Fruit fly (Drosophila melanogaster) whole organism, prepupa: ENCODE measurements around the gene salt.

Source experiments
- CG10669 ChIP-seq: fragments of 200-800 bp; sonication (Bioruptor generic); optimal IDR thresholded peaks from 3 replicates; lab custom pipeline; 2018; ENCODE audit warnings: missing biosample characterization, mild to moderate bottlenecking, missing genetic modification characterization, moderate library complexity
- CG11294 ChIP-seq: fragments of 200-800 bp; sonication (Bioruptor generic); IDR thresholded peaks from 2 replicates; pipeline ENCODE4 v1.3.6; 2022; ENCODE audit warnings: missing biosample characterization, missing genetic modification characterization
- CG15336 ChIP-seq: fragments of 200-800 bp; sonication (Bioruptor generic); IDR thresholded peaks from 2 replicates; pipeline ENCODE4 v1.3.6; 2022; ENCODE audit warnings: missing biosample characterization, missing genetic modification characterization
- CG1621 ChIP-seq: fragments of 200-800 bp; sonication (Bioruptor generic); optimal IDR thresholded peaks from 3 replicates; lab custom pipeline; 2018; ENCODE audit warnings: missing biosample characterization, mild to moderate bottlenecking, missing genetic modification characterization
- CG3032 ChIP-seq: fragments of 200-800 bp; optimal IDR thresholded peaks from 2 replicates; lab custom pipeline; 2019; ENCODE audit warnings: missing biosample characterization, mild to moderate bottlenecking, missing genetic modification characterization, moderate library complexity
- CG31627 ChIP-seq: fragments of 200-800 bp; sonication (Bioruptor generic); optimal IDR thresholded peaks from 3 replicates; lab custom pipeline; 2016; ENCODE audit warnings: missing biosample characterization, missing genetic modification characterization
- CG32006 ChIP-seq: fragments of 200-800 bp; sonication (Bioruptor generic); optimal IDR thresholded peaks from 3 replicates; lab custom pipeline; 2017; ENCODE audit warnings: missing biosample characterization, mild to moderate bottlenecking, missing genetic modification characterization
- CG34406 ChIP-seq: fragments of 200-800 bp; sonication (Bioruptor generic); optimal IDR thresholded peaks from 3 replicates; lab custom pipeline; 2016; ENCODE audit warnings: missing biosample characterization, missing genetic modification characterization
- CG3919 ChIP-seq: fragments of 200-800 bp; sonication (Bioruptor generic); optimal IDR thresholded peaks from 3 replicates; lab custom pipeline; 2016; ENCODE audit warnings: missing biosample characterization, missing genetic modification characterization
- CG6276 ChIP-seq: fragments of 200-800 bp; sonication (Bioruptor generic); optimal IDR thresholded peaks from 2 replicates; lab custom pipeline; 2017; ENCODE audit warnings: missing biosample characterization, mild to moderate bottlenecking, missing genetic modification characterization
- CG6792 ChIP-seq: fragments of 200-800 bp; sonication (Bioruptor generic); optimal IDR thresholded peaks from 3 replicates; lab custom pipeline; 2016; ENCODE audit warnings: missing biosample characterization, missing genetic modification characterization
- CG6854 ChIP-seq: fragments of 200-800 bp; sonication (Bioruptor generic); optimal IDR thresholded peaks from 2 replicates; lab custom pipeline; 2017; ENCODE audit warnings: missing biosample characterization, mild to moderate bottlenecking, missing genetic modification characterization
- CG8119 ChIP-seq: fragments of 200-800 bp; sonication (Bioruptor generic); IDR thresholded peaks from 3 replicates; pipeline ENCODE4 v1.3.6; 2022; ENCODE audit warnings: missing biosample characterization, missing genetic modification characterization
- CG9139 ChIP-seq: fragments of 200-800 bp; sonication (Bioruptor generic); optimal IDR thresholded peaks from 3 replicates; lab custom pipeline; 2017; ENCODE audit warnings: missing biosample characterization, mild to moderate bottlenecking, missing genetic modification characterization
- Eip75B ChIP-seq: fragments of 200-800 bp; sonication (Bioruptor generic); optimal IDR thresholded peaks from 3 replicates; lab custom pipeline; 2016; ENCODE audit warnings: missing biosample characterization, missing genetic modification characterization
- Eip78C ChIP-seq: fragments of 200-800 bp; sonication (Bioruptor generic); peaks from one replicate; lab custom pipeline; 2016; ENCODE audit warnings: missing biosample characterization, missing genetic modification characterization
- Eip93F ChIP-seq: fragments of 200-800 bp; sonication (Bioruptor generic); optimal IDR thresholded peaks from 2 replicates; lab custom pipeline; 2016; ENCODE audit warnings: missing biosample characterization, mild to moderate bottlenecking, missing genetic modification characterization
- Ets21C ChIP-seq: fragments of 200-800 bp; sonication (Bioruptor generic); optimal IDR thresholded peaks from 3 replicates; lab custom pipeline; 2016; ENCODE audit warnings: missing biosample characterization, missing genetic modification characterization
- Gug ChIP-seq: fragments of 200-800 bp; sonication (Bioruptor generic); IDR thresholded peaks from 2 replicates; pipeline ENCODE4 v1.3.6; 2022; ENCODE audit warnings: missing biosample characterization, missing genetic modification characterization
- Hr39 ChIP-seq: fragments of 200-800 bp; sonication (Bioruptor generic); optimal IDR thresholded peaks from 2 replicates; lab custom pipeline; 2016; ENCODE audit warnings: missing biosample characterization, missing genetic modification characterization
- Hr4 ChIP-seq: fragments of 200-800 bp; sonication (Bioruptor generic); optimal IDR thresholded peaks from 3 replicates; lab custom pipeline; 2016; ENCODE audit warnings: missing biosample characterization, missing genetic modification characterization
- Lpt ChIP-seq: fragments of 200-800 bp; sonication (Bioruptor generic); optimal IDR thresholded peaks from 3 replicates; lab custom pipeline; 2016; ENCODE audit warnings: missing biosample characterization, missing genetic modification characterization
- Smox ChIP-seq: fragments of 200-800 bp; sonication (Bioruptor generic); optimal IDR thresholded peaks from 3 replicates; lab custom pipeline; 2016; ENCODE audit warnings: missing biosample characterization, missing genetic modification characterization
- Sox102F ChIP-seq: fragments of 200-800 bp; sonication (Bioruptor generic); optimal IDR thresholded peaks from 2 replicates; lab custom pipeline; 2016; ENCODE audit warnings: missing biosample characterization, mild to moderate bottlenecking, missing genetic modification characterization
- Sox14 ChIP-seq: fragments of 200-800 bp; sonication (Bioruptor generic); optimal IDR thresholded peaks from 3 replicates; lab custom pipeline; 2016; ENCODE audit warnings: missing biosample characterization, missing genetic modification characterization
- achi ChIP-seq: fragments of 200-800 bp; sonication (Bioruptor generic); optimal IDR thresholded peaks from 3 replicates; lab custom pipeline; 2016; ENCODE audit warnings: missing biosample characterization, missing genetic modification characterization
- acj6 ChIP-seq: fragments of 200-800 bp; sonication (Bioruptor generic); optimal IDR thresholded peaks from 3 replicates; lab custom pipeline; 2016; ENCODE audit warnings: missing biosample characterization, missing genetic modification characterization
- cyc ChIP-seq: fragments of 200-800 bp; sonication (Bioruptor generic); optimal IDR thresholded peaks from 3 replicates; lab custom pipeline; 2016; ENCODE audit warnings: missing biosample characterization, missing genetic modification characterization
- dac ChIP-seq: fragments of 200-800 bp; sonication (Bioruptor generic); optimal IDR thresholded peaks from 2 replicates; lab custom pipeline; 2017; ENCODE audit warnings: missing biosample characterization, mild to moderate bottlenecking, missing genetic modification characterization
- dsx ChIP-seq: fragments of 200-800 bp; optimal IDR thresholded peaks from 3 replicates; lab custom pipeline; 2019; ENCODE audit warnings: missing biosample characterization, mild to moderate bottlenecking, missing genetic modification characterization, moderate library complexity; ENCODE audit not compliant: poor library complexity, severe bottlenecking
- eg ChIP-seq: fragments of 200-800 bp; sonication (Bioruptor generic); IDR thresholded peaks from 3 replicates; pipeline ENCODE4 v1.3.6; 2022; ENCODE audit warnings: missing biosample characterization, missing genetic modification characterization
- esn ChIP-seq: fragments of 200-800 bp; sonication (Bioruptor generic); optimal IDR thresholded peaks from 2 replicates; lab custom pipeline; 2016; ENCODE audit warnings: missing biosample characterization, mild to moderate bottlenecking, missing genetic modification characterization, moderate library complexity
- fd59A ChIP-seq: fragments of 200-800 bp; sonication (Bioruptor generic); optimal IDR thresholded peaks from 2 replicates; lab custom pipeline; 2017; ENCODE audit warnings: missing biosample characterization, mild to moderate bottlenecking, missing genetic modification characterization, missing genetic modification reagents
- fd85E ChIP-seq: fragments of 200-800 bp; sonication (Bioruptor generic); optimal IDR thresholded peaks from 3 replicates; lab custom pipeline; 2016; ENCODE audit warnings: missing biosample characterization, missing genetic modification characterization
- fkh ChIP-seq: fragments of 200-800 bp; sonication (Bioruptor generic); optimal IDR thresholded peaks from 3 replicates; lab custom pipeline; 2017; ENCODE audit warnings: missing biosample characterization, mild to moderate bottlenecking, missing genetic modification characterization, moderate library complexity
- salr ChIP-seq, 2 experiments: fragments of 200-800 bp; sonication (Bioruptor generic); optimal IDR thresholded peaks; 3 replicates each; lab custom pipeline; 2016 to 2018; ENCODE audit warnings: missing biosample characterization in 2 of 2, missing genetic modification characterization in 2 of 2, mild to moderate bottlenecking in 1 of 2
- spab ChIP-seq: fragments of 200-800 bp; sonication (Bioruptor generic); optimal IDR thresholded peaks from 2 replicates; lab custom pipeline; 2017; ENCODE audit warnings: missing biosample characterization, mild to moderate bottlenecking, missing genetic modification characterization, missing genetic modification reagents
- ss ChIP-seq, 2 experiments: fragments of 200-800 bp; sonication (Bioruptor generic); optimal IDR thresholded peaks; 2 replicates in 1 of 2; 3 replicates in 1 of 2; lab custom pipeline; 2017 to 2018; ENCODE audit warnings: mild to moderate bottlenecking in 2 of 2, missing biosample characterization in 2 of 2, missing genetic modification characterization in 2 of 2, moderate library complexity in 1 of 2
- svp ChIP-seq: fragments of 200-800 bp; sonication (Bioruptor generic); peaks from one replicate; lab custom pipeline; 2016; ENCODE audit warnings: missing biosample characterization, missing genetic modification characterization
- topi ChIP-seq: fragments of 200-800 bp; sonication (Bioruptor generic); optimal IDR thresholded peaks from 3 replicates; lab custom pipeline; 2016; ENCODE audit warnings: missing biosample characterization, missing genetic modification characterization
- vri ChIP-seq: fragments of 200-800 bp; sonication (Bioruptor generic); optimal IDR thresholded peaks from 3 replicates; lab custom pipeline; 2016; ENCODE audit warnings: missing biosample characterization, mild to moderate bottlenecking, missing genetic modification characterization

salt gene

DNA sequence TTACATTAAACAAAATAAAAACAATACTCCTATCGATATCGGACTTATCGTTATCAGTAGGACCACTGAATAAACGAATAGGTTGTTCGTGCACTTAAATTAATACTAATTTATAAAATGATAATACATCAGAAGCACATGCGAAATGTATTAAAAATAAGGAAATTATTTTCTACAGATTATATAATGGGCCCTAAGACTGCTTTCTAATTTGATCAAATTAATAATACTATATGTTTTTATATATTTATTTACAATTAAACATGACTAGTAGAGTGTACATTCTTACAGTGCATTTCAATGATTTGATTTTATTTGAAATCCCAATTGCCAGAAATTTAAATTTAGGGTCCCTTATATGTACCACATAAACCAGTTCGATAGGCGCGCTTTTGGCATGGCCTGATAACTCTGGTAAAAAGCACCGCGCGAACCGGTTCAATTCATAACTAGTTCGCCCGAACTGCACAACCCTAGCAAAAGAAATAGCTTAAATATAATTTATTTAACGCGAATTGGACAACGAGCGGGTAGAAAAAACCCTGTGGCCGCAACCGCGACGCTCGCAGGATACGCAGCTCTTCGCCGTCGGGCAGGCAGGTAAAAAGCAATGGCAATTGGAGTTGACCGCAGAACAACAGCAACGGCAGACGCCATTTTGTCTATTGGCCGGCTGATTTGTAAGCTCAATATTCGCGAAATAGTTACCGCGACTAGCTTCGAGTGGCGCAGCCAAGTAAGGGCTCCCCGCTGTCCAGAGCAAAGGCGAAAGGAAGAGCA is 22.3 kb upstream of the salt start, which contains the start of the genes CG2126 and faf (continued):
- no peak for TF ChIP-seq Hr39 (GFP tag; lab: Kevin White, UChicago)
- TF ChIP-seq fd59A (GFP tag; lab: Kevin White, UChicago): no peak
- TF ChIP-seq Ets21C (GFP tag; lab: Kevin White, UChicago): no peak
- no peak for TF ChIP-seq cyc (GFP tag; lab: Kevin White, UChicago)
- TF ChIP-seq fd85E (GFP tag; lab: Kevin White, UChicago): no peak
- TF ChIP-seq Eip78C (GFP tag; lab: Kevin White, UChicago): no peak
- no peak for TF ChIP-seq achi (GFP tag; lab: Kevin White, UChicago)
- TF ChIP-seq Sox102F: no peak
- TF ChIP-seq CG6792 (GFP tag; lab: Kevin White, UChicago): peak; percentile 53

DNA sequence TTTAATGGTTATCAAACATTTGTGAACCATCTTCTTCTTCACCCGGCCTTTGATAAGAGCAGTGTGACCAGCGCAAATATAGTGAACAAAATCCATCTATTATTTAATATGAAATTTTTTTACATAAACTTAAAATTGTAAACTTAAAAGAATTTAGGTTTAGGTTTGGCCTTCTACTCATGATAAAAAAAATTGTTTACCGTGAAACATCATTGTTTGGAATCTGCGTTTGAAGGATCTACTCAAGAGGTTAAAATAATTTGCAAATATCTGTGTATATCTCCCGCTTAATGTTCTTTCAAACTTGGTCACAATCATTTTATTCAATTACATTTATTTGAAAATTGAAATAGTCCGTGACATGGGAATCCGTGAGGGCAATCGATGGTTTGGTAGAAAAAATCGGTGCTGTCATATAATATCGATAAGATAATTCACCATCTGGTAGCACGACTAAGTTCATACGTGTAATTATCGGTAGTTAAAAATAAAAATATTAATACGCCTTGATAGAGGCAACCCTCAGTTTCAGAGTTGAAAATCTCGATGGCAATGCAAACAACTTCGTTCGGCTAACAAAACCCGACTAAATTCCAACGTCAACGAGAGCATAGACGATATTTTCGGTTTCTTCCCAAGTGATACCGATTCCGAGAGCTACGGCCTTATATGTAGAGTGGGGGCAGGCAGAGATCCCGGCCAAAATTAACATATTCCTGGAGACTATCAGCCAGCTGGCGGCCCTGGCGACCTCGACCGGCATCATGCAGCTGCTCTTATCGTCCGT is 17.5 kb upstream of the salt start, which contains the start of the genes betaGlu and sip3:
TSS of gene betaGlu (minus strand) at position 59 of the 787 bp plus-strand sequence.
TSS of gene sip3 (plus strand) at position 430 of the 787 bp plus-strand sequence.
- TF ChIP-seq esn: peak; percentile 48
- TF ChIP-seq CG31627 (GFP tag; lab: Kevin White, UChicago): peak; percentile 26
- TF ChIP-seq CG15336 (GFP tag; lab: Robert Waterston, UW): no peak
- peak in 1 of 2 experiments; percentile 4 for TF ChIP-seq ss (GFP tag; optimal IDR thresholded peaks at IDR 0.05; lab: Kevin White, UChicago)
- TF ChIP-seq Hr39 (GFP tag; lab: Kevin White, UChicago): peak; percentile 21
- TF ChIP-seq Gug: no peak
- TF ChIP-seq CG3032 (tag; lab: Kevin White, UChicago): peak; percentile 6
- TF ChIP-seq Sox14 (GFP tag; lab: Kevin White, UChicago): peak; percentile 40
- peak; percentile 18 for TF ChIP-seq Eip75B (GFP tag; lab: Kevin White, UChicago)
- TF ChIP-seq acj6: peak; percentile 1
- TF ChIP-seq svp (GFP tag; lab: Kevin White, UChicago): peak; percentile 90
- no peak for TF ChIP-seq Smox (GFP tag; lab: Kevin White, UChicago)
- peak; percentile 12 for TF ChIP-seq cyc (GFP tag; lab: Kevin White, UChicago)
- peak; percentile 82 for TF ChIP-seq Eip78C (GFP tag; lab: Kevin White, UChicago)
- TF ChIP-seq CG6276 (GFP tag; lab: Kevin White, UChicago): no peak
- peak; percentile 14 for TF ChIP-seq Hr4 (GFP tag; lab: Kevin White, UChicago)
- peak; percentile 33 for TF ChIP-seq topi
- TF ChIP-seq achi (GFP tag; lab: Kevin White, UChicago): peak; percentile 61
- TF ChIP-seq vri (GFP tag; lab: Kevin White, UChicago): peak; percentile 74

- TF ChIP-seq Smox (GFP tag; lab: Kevin White, UChicago) (no peak), CG1621 (tag; lab: Kevin White, UChicago) (no peak), eg (GFP tag; lab: Robert Waterston, UW) (peak; percentile 88), CG11294 (GFP tag; lab: Robert Waterston, UW) (peak; percentile 28; the same call in 1 of the 2 replicates), CG10669 (GFP tag; lab: Kevin White, UChicago) (peak; percentile 24), fkh (GFP tag; lab: Kevin White, UChicago) (no peak), CG6792 (GFP tag; lab: Kevin White, UChicago) (no peak), CG3919 (GFP tag; lab: Kevin White, UChicago) (peak; percentile 81), Hr39 (GFP tag; lab: Kevin White, UChicago) (no peak), CG9139 (GFP tag; lab: Kevin White, UChicago) (no peak), Eip93F (GFP tag; lab: Kevin White, UChicago) (no peak), CG34406 (no peak), CG31627 (GFP tag; lab: Kevin White, UChicago) (no peak), Sox102F (no peak), CG6854 (GFP tag; lab: Kevin White, UChicago) (no peak), CG6276 (GFP tag; lab: Kevin White, UChicago) (peak; percentile 83), salr (GFP tag; optimal IDR thresholded peaks at IDR 0.05; lab: Kevin White, UChicago) (peak in 1 of 2 experiments; percentile 35), CG8119 (GFP tag; lab: Robert Waterston, UW) (peak; percentile 86), svp (GFP tag; lab: Kevin White, UChicago) (peak; percentile 38), dsx (GFP tag; lab: Kevin White, UChicago) (no peak), CG15336 (GFP tag; lab: Robert Waterston, UW) (peak; percentile 88), vri (GFP tag; lab: Kevin White, UChicago) (no peak), esn (no peak), Gug (peak; percentile 65), Lpt (peak; percentile 84), Eip78C (GFP tag; lab: Kevin White, UChicago) (peak; percentile 91), Eip75B (GFP tag; lab: Kevin White, UChicago) (peak; percentile 35), dac (GFP tag; lab: Kevin White, UChicago) (peak; percentile 77), spab (GFP tag; lab: Kevin White, UChicago) (peak; percentile 12), acj6 (peak; percentile 32), CG32006 (GFP tag; lab: Kevin White, UChicago) (peak; percentile 87)
Measured at dm6 chr3R:31768198-31768597, 13.7 kb upstream of the salt start.
